Worm (Caenorhabditis elegans) whole organism, L4 larva: ENCODE results near the gene Y38E10A.3.

Experiments
- Y75B8A.6 ChIP-seq: fragments of 200-800 bp; sonication (Bioruptor generic); IDR thresholded peaks from 2 replicates; pipeline ENCODE4 v1.3.6; 2022; ENCODE audit warnings: missing genetic modification reagents, missing genetic modification characterization, missing compliant biosample characterization
- fos-1 ChIP-seq: fragments of 150-350 bp; optimal IDR thresholded peaks from 2 replicates; lab custom pipeline; 2014; ENCODE audit warnings: missing biosample characterization, missing genetic modification characterization
- mdl-1 ChIP-seq, 2 experiments: fragments of 150-350 bp in 1 of 2; sonication (generic microtip) in 1 of 2; optimal IDR thresholded peaks; 2 replicates each; lab custom pipeline; 2014 to 2017; ENCODE audit warnings: missing biosample characterization in 2 of 2, missing genetic modification characterization in 2 of 2
- nhr-6 ChIP-seq: fragments of 150-350 bp; optimal IDR thresholded peaks from 2 replicates; lab custom pipeline; 2014; ENCODE audit warnings: missing biosample characterization, missing genetic modification characterization
- snpc-4 ChIP-seq: fragments of 150-350 bp; optimal IDR thresholded peaks from 2 replicates; lab custom pipeline; 2014; ENCODE audit warnings: missing biosample characterization, missing genetic modification characterization
- unc-62 ChIP-seq, 3 experiments: fragments of 150-350 bp in 1 of 3; sonication (generic microtip); optimal IDR thresholded peaks in 2 of 3; peaks in 1 of 3; 1 replicate in 1 of 3; 2 replicates in 2 of 3; lab custom pipeline; 2014 to 2017; ENCODE audit warnings: missing biosample characterization in 3 of 3, missing genetic modification characterization in 3 of 3, missing genetic modification reagents in 3 of 3, missing genotype in 1 of 3

DNA sequence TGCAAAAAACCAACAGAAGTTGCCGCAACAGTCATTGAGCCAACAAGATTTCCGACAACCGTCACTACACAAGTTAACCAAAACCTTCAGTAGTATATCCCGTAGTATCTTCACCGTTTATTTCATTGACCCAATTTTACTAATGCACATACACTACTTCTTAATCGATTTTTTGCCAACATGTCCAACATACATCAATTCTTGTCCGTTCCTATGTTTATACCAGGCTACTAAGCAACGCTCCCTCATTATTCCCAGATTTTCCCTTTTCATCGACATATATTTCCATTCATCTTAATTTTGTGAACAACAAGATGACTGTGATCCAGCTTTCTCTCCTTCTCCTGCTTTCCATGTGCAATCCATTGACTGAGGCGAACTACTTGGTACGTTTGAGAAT is 8.7 kb downstream of the Y38E10A.3 start, which contains the start of gene F49C5.7:
- TF ChIP-seq nhr-6 (tag; lab: Kevin White, UChicago), result no peak
- no peak for TF ChIP-seq mdl-1 (tag; optimal IDR thresholded peaks at IDR 0.05; lab: Kevin White, UChicago)
- TF ChIP-seq fos-1 (tag; lab: Kevin White, UChicago), result no peak
- TF ChIP-seq snpc-4 (tag; lab: Kevin White, UChicago), result no peak
- TF ChIP-seq unc-62 (GFP tag; optimal IDR thresholded peaks at IDR 0.05 in 1 of 2; lab: Kevin White, UChicago), result no peak
- no peak for TF ChIP-seq unc-62 (tag; optimal IDR thresholded peaks at IDR 0.05; lab: Kevin White, UChicago)
- TF ChIP-seq Y75B8A.6, result no peak
